Worm (Caenorhabditis elegans): ENCODE results near the gene clec-38.

ce11 chrV:16728431-16728830 is 7.0 kb downstream of the clec-38 start, which contains the start of gene fbxa-127:
- TF ChIP-seq sea-1 (GFP tag; conservative IDR thresholded peaks at IDR 0.05) (no peak), F13C5.2 (tag; optimal IDR thresholded peaks at IDR 0.05) (no peak), ama-1 (optimal IDR thresholded peaks at IDR 0.05) (no peak), pes-1 (GFP tag; IDR thresholded peaks at IDR 0.05) (no peak), hnd-1 (tag; optimal IDR thresholded peaks at IDR 0.05) (no peak), tra-4 (tag; optimal IDR thresholded peaks at IDR 0.05) (no peak), tbx-37 (GFP tag; conservative IDR thresholded peaks at IDR 0.05) (no peak)
